Fruit fly (Drosophila melanogaster) whole organism, embryonic: ENCODE measurements around the gene kairos.

Source experiments
- CG12659 ChIP-seq: fragments of 200-800 bp; sonication (Bioruptor generic); optimal IDR thresholded peaks from 3 replicates; lab custom pipeline; 2017; ENCODE audit warnings: mild to moderate bottlenecking, missing biosample characterization, missing genetic modification reagents, missing genetic modification characterization
- CG14014 ChIP-seq: fragments of 200-800 bp; sonication (Bioruptor generic); IDR thresholded peaks from 2 replicates; pipeline ENCODE4 v1.3.6; 2022; ENCODE audit warnings: missing biosample characterization, missing genetic modification characterization
- CTCF ChIP-seq: fragments of 200-800 bp; sonication (Bioruptor generic); optimal IDR thresholded peaks from 2 replicates; lab custom pipeline; 2017; ENCODE audit warnings: missing biosample characterization, mild to moderate bottlenecking, missing genetic modification characterization, moderate library complexity
- Nf-YB ChIP-seq: fragments of 200-800 bp; sonication (Bioruptor generic); optimal IDR thresholded peaks from 3 replicates; lab custom pipeline; 2019; ENCODE audit warnings: missing biosample characterization, mild to moderate bottlenecking, missing genetic modification characterization, moderate library complexity
- TFAM ChIP-seq: fragments of 200-800 bp; sonication (Bioruptor generic); optimal IDR thresholded peaks from 2 replicates; lab custom pipeline; 2017; ENCODE audit warnings: missing biosample characterization, missing genetic modification characterization, inconsistent platforms
- Xbp1 ChIP-seq: fragments of 200-800 bp; sonication (Bioruptor generic); optimal IDR thresholded peaks from 3 replicates; lab custom pipeline; 2016; ENCODE audit warnings: missing biosample characterization, mild to moderate bottlenecking, missing genetic modification characterization
- gce ChIP-seq: fragments of 200-800 bp; sonication (Bioruptor generic); IDR thresholded peaks from 3 replicates; pipeline ENCODE4 v1.3.6; 2022; ENCODE audit warnings: missing biosample characterization, missing genetic modification characterization
- wdn ChIP-seq: fragments of 200-800 bp; sonication (Bioruptor generic); IDR thresholded peaks from 2 replicates; pipeline ENCODE4 v1.3.6; 2022; ENCODE audit warnings: missing biosample characterization, missing genetic modification characterization

DNA sequence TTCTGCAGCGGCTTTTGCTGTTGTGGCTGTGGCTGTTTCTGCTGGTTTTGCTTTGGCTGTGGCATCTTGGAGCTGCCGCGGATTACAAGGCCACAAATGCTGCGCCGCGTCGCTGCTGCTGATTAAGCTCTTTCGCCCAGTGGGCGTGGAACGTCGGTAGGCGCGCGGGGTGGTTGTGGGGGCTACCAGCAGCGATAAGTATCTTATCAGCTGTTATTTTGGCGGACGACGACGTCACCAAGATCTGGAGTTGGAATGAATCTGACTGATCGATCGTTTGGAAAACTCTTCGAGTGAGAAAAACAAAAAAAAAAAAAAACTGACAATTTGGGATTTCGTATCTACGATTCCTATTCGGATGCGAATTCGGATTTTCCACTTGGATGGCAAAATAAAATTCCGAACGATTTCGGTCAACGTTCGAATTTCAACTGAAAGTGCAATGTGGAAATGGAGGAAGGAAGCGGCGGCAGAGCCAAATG is 48.2 kb upstream of the kairos start:
- TF ChIP-seq CG14014 (GFP tag; lab: Robert Waterston, UW) = no peak
- no peak for TF ChIP-seq Xbp1 (GFP tag; lab: Kevin White, UChicago)
- no peak for TF ChIP-seq gce (GFP tag; lab: Robert Waterston, UW)
- TF ChIP-seq wdn (GFP tag; lab: Robert Waterston, UW) = no peak
- TF ChIP-seq CTCF (GFP tag; lab: Kevin White, UChicago) = no peak
- no peak for TF ChIP-seq CG12659 (GFP tag; lab: Kevin White, UChicago)
- no peak for TF ChIP-seq TFAM (GFP tag; lab: Kevin White, UChicago)
- TF ChIP-seq Nf-YB (GFP tag; lab: Kevin White, UChicago) = no peak
